Fruit fly (Drosophila melanogaster) whole organism, prepupa: Measurements from ENCODE around the gene Klp61F.

Source experiments
- CG1621 ChIP-seq: fragments of 200-800 bp; sonication (Bioruptor generic); optimal IDR thresholded peaks from 3 replicates; lab custom pipeline; 2018; ENCODE audit warnings: missing biosample characterization, mild to moderate bottlenecking, missing genetic modification characterization
- CG16779 ChIP-seq: fragments of 200-800 bp; sonication (Bioruptor generic); optimal IDR thresholded peaks from 3 replicates; lab custom pipeline; 2017; ENCODE audit warnings: missing biosample characterization, mild to moderate bottlenecking, missing genetic modification characterization
- CG7368 ChIP-seq: fragments of 200-800 bp; sonication (Bioruptor generic); optimal IDR thresholded peaks from 3 replicates; lab custom pipeline; 2016; ENCODE audit warnings: missing biosample characterization, missing genetic modification characterization
- Eip93F ChIP-seq: fragments of 200-800 bp; sonication (Bioruptor generic); optimal IDR thresholded peaks from 2 replicates; lab custom pipeline; 2016; ENCODE audit warnings: missing biosample characterization, mild to moderate bottlenecking, missing genetic modification characterization
- OdsH ChIP-seq: fragments of 200-800 bp; sonication (Bioruptor generic); optimal IDR thresholded peaks from 3 replicates; lab custom pipeline; 2016; ENCODE audit warnings: missing biosample characterization, missing genetic modification characterization
- Sox14 ChIP-seq: fragments of 200-800 bp; sonication (Bioruptor generic); optimal IDR thresholded peaks from 3 replicates; lab custom pipeline; 2016; ENCODE audit warnings: missing biosample characterization, missing genetic modification characterization
- dac ChIP-seq: fragments of 200-800 bp; sonication (Bioruptor generic); optimal IDR thresholded peaks from 2 replicates; lab custom pipeline; 2017; ENCODE audit warnings: missing biosample characterization, mild to moderate bottlenecking, missing genetic modification characterization

dm6 chr3L:1206682-1207421, 38.9 kb downstream of the Klp61F start, which contains the start of gene LysB:
- TF ChIP-seq CG7368 (GFP tag; lab: Kevin White, UChicago) (no peak), CG16779 (tag; lab: Kevin White, UChicago) (no peak), Sox14 (GFP tag; lab: Kevin White, UChicago) (no peak), CG1621 (tag; lab: Kevin White, UChicago) (no peak), dac (no peak), OdsH (GFP tag; lab: Kevin White, UChicago) (no peak), Eip93F (GFP tag; lab: Kevin White, UChicago) (no peak)
